Fruit fly (Drosophila melanogaster) S2 (cell line): ENCODE results near the gene Tmx3.

Experiments
- CG8478 ChIP-seq: fragments of >200 bp; optimal IDR thresholded peaks from 2 replicates; lab custom pipeline; 2018
- CTCF ChIP-seq, 2 experiments: fragments of >200 bp; optimal IDR thresholded peaks; 2 replicates each; lab custom pipeline; 2018

Gene Tmx3

DNA sequence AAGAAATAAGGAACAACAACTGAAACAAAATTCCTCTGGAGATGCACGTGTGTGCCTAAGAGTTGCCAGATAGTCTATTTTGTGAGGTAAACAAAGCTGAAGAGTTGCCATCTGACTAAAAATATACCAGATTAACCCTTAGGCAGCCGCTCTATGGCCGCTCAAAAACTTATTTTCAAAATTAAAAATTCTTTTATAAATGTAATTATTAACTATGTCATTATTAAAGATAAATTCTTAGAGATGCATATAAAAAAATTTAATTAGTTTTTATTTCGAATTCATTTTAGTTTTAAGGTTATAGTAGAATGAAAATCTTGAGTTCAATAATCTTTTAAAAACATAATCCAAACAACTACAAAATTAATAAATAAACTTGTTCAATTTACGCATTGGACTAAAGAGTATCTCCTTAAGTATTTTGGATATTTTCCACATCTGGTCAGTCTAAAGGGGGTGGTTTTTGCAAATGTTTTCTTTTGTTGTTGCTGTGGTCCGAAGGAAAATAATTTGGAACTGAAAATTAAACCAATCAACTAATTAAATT, at the start of gene Tmx3:
TSS of gene Tmx3 (plus strand) at position 442 of the 547 bp plus-strand sequence.
- TF ChIP-seq CG8478 (lab: Kevin White, UChicago): no peak
- no peak for TF ChIP-seq CTCF (optimal IDR thresholded peaks at IDR 0.05; lab: Kevin White, UChicago)

DNA sequence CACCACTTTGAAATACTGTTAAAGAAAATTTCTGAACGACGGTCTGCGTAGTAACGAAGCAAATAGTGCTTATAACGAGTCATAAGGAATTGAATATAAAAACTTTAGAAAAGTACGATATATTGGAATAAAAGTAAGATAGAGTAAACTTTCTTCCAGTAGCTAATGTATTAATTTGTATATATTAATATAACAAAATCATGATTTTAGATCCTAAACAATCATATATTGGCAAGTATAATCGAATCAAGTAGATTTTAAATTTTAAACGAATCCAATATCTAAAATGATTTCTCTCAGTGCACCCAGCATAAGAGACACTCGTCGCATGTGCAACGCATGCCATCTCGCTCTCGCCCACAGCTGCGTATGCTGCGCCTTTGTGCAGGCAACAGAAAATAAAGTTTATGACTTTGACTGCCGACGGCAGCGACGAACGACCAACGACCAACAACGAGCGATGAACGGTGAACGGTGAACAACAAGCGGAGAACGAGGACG, 47.5 kb upstream of the Tmx3 start:
- no peak for TF ChIP-seq CG8478 (lab: Kevin White, UChicago)
- no peak for TF ChIP-seq CTCF (optimal IDR thresholded peaks at IDR 0.05; lab: Kevin White, UChicago)

DNA sequence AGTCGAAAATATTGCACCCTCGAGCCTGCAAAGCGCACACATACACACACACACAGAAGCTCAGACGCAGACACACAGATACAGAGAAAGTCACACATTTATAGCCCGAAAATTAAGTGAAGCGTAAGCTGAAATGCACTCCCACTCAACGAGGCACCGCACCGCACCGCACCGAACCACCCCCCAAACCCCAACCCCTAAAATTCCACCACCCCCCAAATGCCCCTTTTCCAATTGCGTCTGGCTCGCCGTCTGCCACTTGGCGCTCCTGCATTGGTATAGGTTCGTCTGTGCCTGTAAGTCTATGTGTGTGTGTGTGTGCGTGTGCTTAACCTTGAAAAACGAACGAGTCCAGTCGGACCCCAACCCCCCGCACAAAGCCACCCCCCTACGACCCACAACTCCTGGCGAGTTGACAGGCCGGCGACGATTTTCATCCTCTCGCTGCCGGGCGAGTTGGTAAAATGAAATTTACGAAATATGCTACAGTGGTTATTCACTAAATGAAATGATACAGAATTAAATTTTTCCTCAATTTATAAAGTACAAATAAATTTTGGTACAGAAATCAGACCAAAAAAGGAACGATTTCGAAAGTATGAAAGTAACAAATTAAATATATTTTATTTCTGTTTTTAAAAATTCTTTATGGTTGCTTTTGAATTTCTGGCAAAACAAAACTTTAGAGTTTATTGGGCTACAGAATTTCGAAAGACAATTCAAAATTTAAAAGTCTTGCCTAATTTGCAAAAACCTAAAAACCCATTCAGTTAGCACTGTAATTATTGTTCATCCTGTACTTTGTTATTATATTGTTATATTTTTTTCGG, 46.1 kb upstream of the Tmx3 start:
- TF ChIP-seq CG8478 (lab: Kevin White, UChicago) (no peak), CTCF (optimal IDR thresholded peaks at IDR 0.05; lab: Kevin White, UChicago) (no peak)

DNA sequence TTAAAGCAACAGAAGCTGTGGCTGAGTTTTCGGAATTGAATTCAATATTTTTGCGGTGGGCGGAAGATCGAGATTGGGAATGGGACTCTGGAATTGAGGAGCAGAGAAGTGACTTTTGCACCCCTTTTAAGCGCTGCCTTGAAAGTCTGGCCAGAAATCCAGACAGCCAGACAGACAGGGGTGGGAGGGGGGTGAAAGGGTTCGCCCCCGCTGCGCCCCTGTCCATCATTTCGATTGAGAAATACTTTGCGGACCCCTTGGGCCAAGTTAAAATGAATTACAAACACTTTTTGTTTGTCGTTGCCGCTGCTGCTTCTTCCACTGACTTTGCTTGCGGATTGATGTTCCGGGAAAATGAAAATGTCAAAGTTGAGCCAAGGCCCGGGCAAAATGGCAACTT, 45.4 kb upstream of the Tmx3 start:
- TF ChIP-seq CG8478 (lab: Kevin White, UChicago) (no peak), CTCF (optimal IDR thresholded peaks at IDR 0.05; lab: Kevin White, UChicago) (no peak)

DNA sequence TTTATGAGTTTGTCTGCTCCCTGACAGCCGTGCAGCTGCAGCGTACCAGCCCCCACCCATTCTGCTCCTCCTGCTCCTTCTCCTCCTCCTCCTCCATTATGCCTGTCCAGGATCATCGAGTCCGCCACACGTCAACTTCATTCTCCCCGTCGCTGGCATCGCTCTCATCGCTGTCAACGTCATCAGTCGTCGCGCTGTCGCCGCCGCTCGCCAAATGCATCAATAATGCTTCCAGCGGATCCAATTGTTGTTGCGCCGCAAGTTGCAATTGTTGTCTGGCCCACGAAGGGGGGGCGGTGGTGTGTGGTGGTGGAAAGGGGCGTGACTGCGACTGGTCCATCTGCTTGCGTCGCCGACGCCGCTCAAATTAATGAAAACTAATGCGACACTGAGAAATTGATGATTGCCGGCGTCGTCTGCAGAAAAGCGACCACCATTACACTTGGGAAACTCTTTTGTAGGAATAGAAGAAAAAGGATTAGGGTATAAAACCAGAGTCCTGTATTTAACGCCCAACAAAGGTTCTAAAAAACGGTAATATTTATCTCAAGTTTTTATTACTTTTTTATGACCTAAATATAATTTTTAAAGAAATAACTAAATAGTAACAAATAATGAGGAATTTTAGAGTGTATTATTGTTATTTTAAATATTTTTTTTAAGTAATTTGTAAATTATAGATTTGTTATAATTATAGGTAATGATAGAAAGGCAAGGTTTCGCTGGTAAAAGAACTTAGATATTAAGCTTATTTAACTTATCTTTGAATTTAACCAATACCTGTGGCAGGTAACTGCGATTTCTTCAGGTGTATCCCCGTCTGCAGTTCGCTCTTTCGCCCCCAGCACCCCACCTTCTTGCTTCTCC, 39.6 kb upstream of the Tmx3 start:
- TF ChIP-seq CTCF (optimal IDR thresholded peaks at IDR 0.05; lab: Kevin White, UChicago): no peak
- TF ChIP-seq CG8478 (lab: Kevin White, UChicago): no peak

DNA sequence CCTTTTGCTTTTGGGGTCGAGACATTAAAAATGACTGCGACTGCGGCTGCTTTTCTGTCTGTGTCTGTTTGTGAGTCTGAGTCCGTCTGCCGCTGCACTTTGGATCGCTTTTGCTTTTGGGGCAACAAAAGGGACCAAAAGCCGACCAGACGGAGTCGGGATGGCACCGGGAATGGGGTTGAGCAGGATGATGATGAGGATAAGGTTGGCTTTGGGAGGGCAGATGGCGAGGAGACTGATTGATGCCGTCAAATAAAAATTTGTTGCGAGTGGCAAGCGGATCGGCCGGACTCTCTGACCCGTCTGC, 39.0 kb upstream of the Tmx3 start:
- TF ChIP-seq CTCF (optimal IDR thresholded peaks at IDR 0.05; lab: Kevin White, UChicago) (no peak), CG8478 (lab: Kevin White, UChicago) (no peak)

DNA sequence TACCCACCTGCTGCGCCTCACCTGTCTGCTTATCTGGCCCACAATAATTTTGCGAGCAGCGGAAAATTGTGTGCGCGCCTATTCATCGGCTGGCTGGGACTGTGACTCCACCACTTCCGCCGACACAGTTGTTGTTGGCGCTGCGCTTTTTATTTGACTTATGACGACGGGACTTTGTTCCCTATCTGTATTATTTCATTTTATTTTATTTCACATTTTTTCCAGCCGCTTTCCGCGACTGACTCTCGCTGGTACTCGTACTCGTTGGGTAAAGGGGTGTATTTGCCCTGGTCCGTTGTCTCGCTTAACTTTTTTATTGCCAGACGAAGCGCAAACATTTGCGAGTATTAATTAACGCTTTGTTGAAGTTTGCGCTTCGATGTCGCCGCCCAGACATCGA, 38.0 kb upstream of the Tmx3 start:
- TF ChIP-seq CTCF (optimal IDR thresholded peaks at IDR 0.05; lab: Kevin White, UChicago) (no peak), CG8478 (lab: Kevin White, UChicago) (no peak)

DNA sequence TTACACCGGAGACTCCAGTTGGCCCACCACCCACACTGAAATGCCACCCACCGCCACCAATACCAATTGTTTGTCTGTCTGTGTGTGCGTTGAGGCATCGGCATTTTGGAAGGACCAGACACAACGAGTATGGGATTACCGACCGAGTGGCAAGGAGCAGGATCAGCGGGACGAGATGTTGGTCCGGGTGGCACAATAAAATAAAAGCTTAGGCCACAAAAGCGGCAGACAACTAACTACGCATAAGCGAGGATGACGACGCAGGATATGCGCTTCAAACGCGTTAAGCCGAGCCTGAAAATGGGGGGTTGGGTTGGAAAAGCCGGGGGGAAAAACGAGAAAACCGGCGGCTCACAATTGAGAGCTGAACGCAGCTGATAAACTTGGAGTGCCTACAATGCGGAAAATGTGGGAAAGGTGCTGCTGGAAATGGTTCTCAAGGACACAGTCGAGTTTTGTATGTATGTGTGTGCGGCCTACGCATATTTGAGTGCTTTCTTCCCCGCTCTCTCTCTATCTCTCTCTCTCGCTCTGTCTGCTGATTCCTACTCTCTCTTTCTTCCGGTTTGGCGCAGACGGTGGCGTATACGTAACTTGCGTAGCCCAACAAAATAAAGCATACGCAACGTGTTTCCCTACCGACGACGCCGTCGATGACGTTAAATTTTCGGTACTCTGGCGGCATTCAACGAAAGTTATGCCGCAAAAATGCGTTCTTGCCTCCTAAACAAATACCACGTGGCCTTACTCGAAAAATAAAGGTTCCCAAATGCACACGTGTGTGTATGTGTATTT, 36.1 kb upstream of the Tmx3 start:
- TF ChIP-seq CG8478 (lab: Kevin White, UChicago): no peak
- TF ChIP-seq CTCF (optimal IDR thresholded peaks at IDR 0.05; lab: Kevin White, UChicago): no peak

DNA sequence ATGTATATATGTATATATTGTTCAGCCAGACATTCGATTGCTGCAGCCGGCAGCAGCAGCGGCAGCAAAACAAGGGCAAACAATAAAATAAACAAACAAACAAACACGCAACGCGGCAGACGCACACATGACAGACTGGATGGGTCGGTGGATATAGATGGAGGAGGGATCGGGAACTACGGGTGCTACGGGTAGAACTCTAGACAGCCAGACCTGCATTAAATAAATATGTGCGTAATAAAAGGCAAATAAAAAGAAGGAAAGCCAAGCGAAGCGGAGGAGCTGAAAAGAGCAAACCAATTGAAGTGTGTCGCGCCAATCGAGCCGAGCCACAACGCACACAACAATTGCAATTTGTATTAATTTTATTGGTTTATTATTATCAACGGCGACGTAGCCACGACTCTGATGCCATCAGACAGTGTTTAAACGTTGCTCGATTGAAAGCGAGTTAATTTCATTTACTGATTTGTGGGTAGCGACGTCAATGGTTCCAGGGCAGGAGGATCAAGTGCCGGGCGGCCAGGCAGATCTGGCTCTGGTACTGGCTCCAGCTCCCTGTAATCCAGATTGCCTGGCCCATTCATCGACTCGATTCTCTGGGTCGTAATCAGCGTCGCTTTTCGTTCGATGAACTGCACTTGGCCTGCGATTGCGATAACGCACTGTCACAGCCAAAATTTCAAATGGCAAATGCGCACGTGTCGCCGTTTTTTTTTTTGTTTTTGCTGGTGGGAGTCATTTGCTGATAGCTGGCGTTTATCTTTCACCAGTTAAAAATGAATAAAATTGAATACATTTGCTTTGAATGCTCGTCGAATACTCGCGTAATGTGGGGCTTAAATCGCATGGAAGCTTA, 34.8 kb upstream of the Tmx3 start:
- TF ChIP-seq CTCF (optimal IDR thresholded peaks at IDR 0.05; lab: Kevin White, UChicago) (no peak), CG8478 (lab: Kevin White, UChicago) (no peak)

DNA sequence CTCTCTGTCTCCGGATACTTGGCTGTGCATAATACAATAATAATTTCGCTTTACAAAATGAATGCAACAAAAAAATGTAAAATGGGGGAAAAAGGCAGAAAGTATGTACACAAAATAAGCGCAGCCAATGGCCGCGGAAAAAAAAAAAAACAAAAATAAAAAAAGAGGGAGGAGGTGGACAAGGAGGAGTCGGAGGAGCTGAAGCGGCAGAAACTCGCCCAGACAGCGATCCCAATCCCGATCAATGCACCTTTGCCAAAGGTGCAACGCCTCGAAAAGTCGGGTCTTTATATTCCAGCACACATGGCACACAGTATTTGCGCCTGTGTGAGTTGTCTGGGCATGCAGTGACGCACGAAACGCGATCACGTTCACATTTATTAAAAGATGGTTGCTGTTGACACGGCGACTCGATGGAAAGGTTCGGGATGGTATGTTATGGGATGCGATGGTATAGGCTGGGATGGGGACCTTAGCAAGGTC, 33.4 kb upstream of the Tmx3 start:
- TF ChIP-seq CTCF (optimal IDR thresholded peaks at IDR 0.05; lab: Kevin White, UChicago): no peak
- TF ChIP-seq CG8478 (lab: Kevin White, UChicago): no peak

DNA sequence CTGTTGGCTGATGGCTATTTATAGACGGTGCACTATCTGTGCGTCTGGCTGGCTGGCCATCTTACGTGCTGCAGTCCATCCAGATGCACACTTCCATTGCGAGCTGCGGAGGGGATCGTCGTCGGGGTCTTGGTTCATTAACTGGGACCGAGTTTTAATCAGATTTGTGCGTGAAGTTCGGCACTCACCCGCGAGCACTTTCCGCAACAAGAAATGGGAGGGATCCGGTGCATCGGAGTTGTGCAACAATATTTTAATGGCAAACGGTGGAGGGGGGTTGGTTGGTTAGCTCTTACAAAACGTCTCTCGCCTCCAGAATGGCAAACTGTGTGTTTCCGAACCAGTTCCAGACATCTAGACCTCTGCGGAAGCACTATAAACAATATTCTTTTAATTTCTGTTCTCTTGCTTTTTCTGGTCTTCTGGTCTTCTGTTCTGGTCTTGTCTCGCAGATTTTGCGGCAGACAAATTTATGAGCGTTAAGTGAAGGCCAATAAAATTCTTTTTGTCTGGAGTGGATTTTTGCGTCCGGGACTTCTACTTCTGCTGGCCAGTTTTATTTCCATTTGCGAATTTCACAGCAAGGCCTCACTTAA, 32.2 kb upstream of the Tmx3 start:
- TF ChIP-seq CTCF (optimal IDR thresholded peaks at IDR 0.05; lab: Kevin White, UChicago): no peak
- TF ChIP-seq CG8478 (lab: Kevin White, UChicago): no peak

DNA sequence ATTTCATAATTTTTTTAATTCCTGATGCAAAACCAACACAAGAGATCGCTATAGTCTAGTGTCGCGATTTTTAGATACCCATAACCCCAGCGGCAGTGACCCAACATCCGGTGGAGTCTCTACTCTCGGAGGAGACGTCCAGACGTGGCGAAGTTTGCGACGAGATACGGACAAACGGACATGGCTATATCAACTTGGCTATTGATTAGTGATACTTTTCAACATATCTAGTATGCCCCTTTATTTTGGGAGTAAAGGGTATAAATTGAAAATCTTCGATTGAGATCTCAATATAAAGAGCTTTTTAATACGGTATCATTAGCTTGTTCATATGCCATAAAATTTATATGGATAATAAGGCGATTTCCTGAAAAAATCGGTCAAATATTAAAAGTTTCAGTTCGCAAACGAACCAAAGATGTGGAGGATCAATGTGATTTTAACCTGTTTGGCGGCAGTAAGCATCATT, 31.4 kb upstream of the Tmx3 start, which contains the start of gene CG33687:
TSS of gene CG33687 (plus strand) at position 419 of the 469 bp plus-strand sequence.
- TF ChIP-seq CTCF (optimal IDR thresholded peaks at IDR 0.05; lab: Kevin White, UChicago): no peak

DNA sequence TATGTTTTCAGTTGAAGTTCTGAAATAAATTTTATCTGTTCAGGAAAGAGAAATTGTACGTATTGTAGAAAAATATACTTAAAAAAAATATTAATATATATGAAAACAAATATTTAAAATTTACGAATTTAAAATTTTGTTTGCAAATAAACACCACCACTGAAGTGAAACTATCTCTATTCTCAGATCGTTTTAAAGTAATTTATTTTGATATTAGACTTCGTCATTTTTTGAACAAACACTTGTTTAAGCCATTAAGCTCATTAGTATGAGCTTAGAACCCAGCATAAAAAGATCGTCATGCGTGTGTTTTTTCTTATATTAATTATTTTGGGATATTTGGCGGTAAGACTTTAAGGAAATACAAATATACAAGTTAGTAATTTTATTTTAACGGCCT, 30.0 kb upstream of the Tmx3 start, which contains the start of gene CG33688:
TSS of gene CG33688 (plus strand) at position 301 of the 400 bp plus-strand sequence.
- TF ChIP-seq CTCF (optimal IDR thresholded peaks at IDR 0.05; lab: Kevin White, UChicago) (no peak), CG8478 (lab: Kevin White, UChicago) (no peak)
